Fruit fly (Drosophila melanogaster) Kc167 (cell line): ENCODE data around the gene CG2924.

ENCODE experiments used
- Myc ChIP-seq: fragments of >200 bp; optimal IDR thresholded peaks from 2 replicates; lab custom pipeline; 2017; ENCODE audit warnings: missing external identifiers
- h ChIP-seq: fragments of >200 bp; optimal IDR thresholded peaks from 3 replicates; lab custom pipeline; 2018; ENCODE audit warnings: missing external identifiers
- insv ChIP-seq: fragments of >200 bp; optimal IDR thresholded peaks from 3 replicates; lab custom pipeline; 2018; ENCODE audit warnings: missing external identifiers
- ttk ChIP-seq: sonication (Bioruptor generic); optimal IDR thresholded peaks from 2 replicates; lab custom pipeline; 2017; ENCODE audit warnings: missing external identifiers

DNA sequence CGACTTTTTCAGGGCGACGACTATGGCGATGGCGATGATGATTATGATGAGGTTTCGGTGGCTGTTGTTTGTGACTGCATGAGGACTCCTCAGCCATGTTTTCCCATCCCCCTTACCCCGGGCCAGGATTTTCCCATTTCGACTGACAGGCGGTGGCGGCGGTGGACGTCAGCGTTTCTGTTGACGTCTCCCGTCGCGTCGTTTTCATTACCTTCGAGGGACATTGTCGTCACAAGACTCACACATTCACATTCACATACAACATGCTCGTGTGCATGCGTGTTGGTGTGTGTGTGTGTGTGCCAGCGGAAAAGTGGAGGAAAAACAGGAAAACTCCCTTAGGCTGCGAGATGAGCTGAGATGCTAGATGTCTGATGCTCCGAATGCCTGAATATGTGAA, 49.2 kb upstream of the CG2924 start:
- TF ChIP-seq Myc (lab: Kevin White, UChicago), result no peak
- TF ChIP-seq ttk, result no peak
- TF ChIP-seq insv, result no peak
- TF ChIP-seq h (lab: Kevin White, UChicago), result no peak
